Worm (Caenorhabditis elegans) whole organism, mixed stage, embryonic: ENCODE results near the gene M162.15.

Source experiments
- M03D4.4 ChIP-seq: sonication (generic microtip); optimal IDR thresholded peaks from 2 replicates; lab custom pipeline; 2017; ENCODE audit warnings: mild to moderate bottlenecking, missing genetic modification characterization, missing compliant biosample characterization
- bed-3 ChIP-seq: fragments of 200-800 bp; sonication (Bioruptor generic); optimal IDR thresholded peaks from 3 replicates; lab custom pipeline; 2018; ENCODE audit warnings: mild to moderate bottlenecking, missing genetic modification characterization, moderate library complexity, missing compliant biosample characterization
- blmp-1 ChIP-seq: fragments of 150-350 bp; optimal IDR thresholded peaks from 2 replicates; lab custom pipeline; 2014; ENCODE audit warnings: missing biosample characterization, missing genetic modification characterization
- ceh-39 ChIP-seq: fragments of 150-350 bp; optimal IDR thresholded peaks from 2 replicates; lab custom pipeline; 2014; ENCODE audit warnings: missing biosample characterization, missing genetic modification characterization
- ceh-43 ChIP-seq: fragments of 200-800 bp; sonication (Bioruptor generic); optimal IDR thresholded peaks from 2 replicates; lab custom pipeline; 2018; ENCODE audit warnings: mild to moderate bottlenecking, missing genetic modification characterization, moderate library complexity, missing compliant biosample characterization
- ceh-83 ChIP-seq: fragments of 200-800 bp; sonication (Bioruptor generic); optimal IDR thresholded peaks from 2 replicates; lab custom pipeline; 2018; ENCODE audit warnings: mild to moderate bottlenecking, missing genetic modification characterization, missing compliant biosample characterization
- drap-1 ChIP-seq: fragments of 200-800 bp; sonication (Bioruptor generic); optimal IDR thresholded peaks from 3 replicates; lab custom pipeline; 2018; ENCODE audit warnings: mild to moderate bottlenecking, missing genetic modification characterization, missing compliant biosample characterization
- elt-1 ChIP-seq: sonication (generic microtip); optimal IDR thresholded peaks from 2 replicates; lab custom pipeline; 2017; ENCODE audit warnings: missing genetic modification characterization, mild to moderate bottlenecking, missing compliant biosample characterization, antibody characterized with exemption, moderate library complexity, borderline replicate concordance; ENCODE audit not compliant: insufficient read depth
- elt-3 ChIP-seq: fragments of 150-350 bp; optimal IDR thresholded peaks from 2 replicates; lab custom pipeline; 2014; ENCODE audit warnings: missing biosample characterization, missing genetic modification characterization
- flh-1 ChIP-seq: fragments of 200-800 bp; sonication (Bioruptor generic); optimal IDR thresholded peaks from 2 replicates; lab custom pipeline; 2018; ENCODE audit warnings: mild to moderate bottlenecking, missing genetic modification characterization, moderate library complexity, missing compliant biosample characterization
- hlh-1 ChIP-seq: fragments of 150-350 bp; optimal IDR thresholded peaks from 2 replicates; lab custom pipeline; 2014; ENCODE audit warnings: missing biosample characterization, missing genetic modification reagents, missing genetic modification characterization
- lin-13 ChIP-seq: fragments of 150-350 bp; optimal IDR thresholded peaks from 2 replicates; lab custom pipeline; 2014; ENCODE audit warnings: missing biosample characterization, missing genetic modification characterization
- lin-32 ChIP-seq: fragments of 200-800 bp; sonication (Bioruptor generic); optimal IDR thresholded peaks from 2 replicates; lab custom pipeline; 2018; ENCODE audit warnings: mild to moderate bottlenecking, missing genetic modification characterization, missing compliant biosample characterization
- lsy-2 ChIP-seq: fragments of 150-350 bp; optimal IDR thresholded peaks from 2 replicates; lab custom pipeline; 2014; ENCODE audit warnings: missing biosample characterization, missing genetic modification characterization
- mab-5 ChIP-seq: fragments of 150-350 bp; optimal IDR thresholded peaks from 2 replicates; lab custom pipeline; 2014; ENCODE audit warnings: missing biosample characterization, missing genetic modification characterization
- mep-1 ChIP-seq: fragments of 150-350 bp; optimal IDR thresholded peaks from 2 replicates; lab custom pipeline; 2017; ENCODE audit warnings: missing biosample characterization, missing genetic modification reagents, missing genetic modification characterization, inconsistent platforms
- nhr-12 ChIP-seq: fragments of 150-350 bp; optimal IDR thresholded peaks from 2 replicates; lab custom pipeline; 2014; ENCODE audit warnings: missing biosample characterization, missing genetic modification characterization
- nhr-2 ChIP-seq: fragments of 150-350 bp; optimal IDR thresholded peaks from 2 replicates; lab custom pipeline; 2014; ENCODE audit warnings: missing biosample characterization, missing genetic modification characterization
- nhr-237 ChIP-seq: fragments of 150-350 bp; optimal IDR thresholded peaks from 2 replicates; lab custom pipeline; 2014; ENCODE audit warnings: missing biosample characterization, missing genetic modification characterization
- nhr-28 ChIP-seq: fragments of 150-350 bp; optimal IDR thresholded peaks from 2 replicates; lab custom pipeline; 2014; ENCODE audit warnings: missing biosample characterization, missing genetic modification characterization
- nhr-76 ChIP-seq: sonication (generic microtip); optimal IDR thresholded peaks from 2 replicates; lab custom pipeline; 2017; ENCODE audit warnings: missing biosample characterization, missing genetic modification characterization
- pha-4 ChIP-seq: fragments of 150-350 bp; optimal IDR thresholded peaks from 2 replicates; lab custom pipeline; 2018; ENCODE audit warnings: missing biosample characterization, missing genetic modification reagents, missing genetic modification characterization
- sem-2 ChIP-seq: fragments of 200-800 bp; sonication (Bioruptor generic); optimal IDR thresholded peaks from 2 replicates; lab custom pipeline; 2018; ENCODE audit warnings: mild to moderate bottlenecking, missing genetic modification characterization, missing compliant biosample characterization
- snpc-4 ChIP-seq: fragments of 150-350 bp; optimal IDR thresholded peaks from 2 replicates; lab custom pipeline; 2014; ENCODE audit warnings: missing biosample characterization, missing genetic modification characterization
- sptf-1 ChIP-seq: sonication (generic microtip); optimal IDR thresholded peaks from 2 replicates; lab custom pipeline; 2017; ENCODE audit warnings: mild to moderate bottlenecking, missing genetic modification characterization, moderate library complexity, missing compliant biosample characterization
- tbx-8 ChIP-seq: fragments of 200-800 bp; sonication (Bioruptor generic); optimal IDR thresholded peaks from 2 replicates; lab custom pipeline; 2018; ENCODE audit warnings: mild to moderate bottlenecking, missing genetic modification characterization, moderate library complexity, missing compliant biosample characterization
- unc-120 ChIP-seq: sonication (generic microtip); optimal IDR thresholded peaks from 2 replicates; lab custom pipeline; 2017; ENCODE audit warnings: missing genetic modification characterization, missing compliant biosample characterization; ENCODE audit not compliant: poor library complexity, severe bottlenecking
- unc-39 ChIP-seq: fragments of 150-350 bp; optimal IDR thresholded peaks from 2 replicates; lab custom pipeline; 2014; ENCODE audit warnings: missing biosample characterization, missing genetic modification characterization
- zip-8 ChIP-seq: fragments of 150-350 bp; optimal IDR thresholded peaks from 2 replicates; lab custom pipeline; 2014; ENCODE audit warnings: missing biosample characterization, missing genetic modification characterization
- ztf-11 ChIP-seq: fragments of 150-350 bp; optimal IDR thresholded peaks from 2 replicates; lab custom pipeline; 2014; ENCODE audit warnings: missing biosample characterization, missing genetic modification characterization

The M162.15 gene

ce11 chrV:19741651-19742050 lies 29.9 kb downstream of the M162.15 start, which contains the start of gene W04E12.3:
Gene W04E12.3, plus strand, starts transcription at chrV:19741951.
- TF ChIP-seq zip-8 (tag; lab: Kevin White, UChicago) (no peak), sem-2 (GFP tag; lab: Kevin White, UChicago) (no peak), ceh-43 (GFP tag; lab: Kevin White, UChicago) (no peak), nhr-12 (tag; lab: Kevin White, UChicago) (no peak), snpc-4 (no peak), lsy-2 (no peak), sptf-1 (tag; lab: Kevin White, UChicago) (no peak), drap-1 (GFP tag; lab: Kevin White, UChicago) (no peak), pha-4 (tag; lab: Kevin White, UChicago) (no peak), mep-1 (tag; lab: Kevin White, UChicago) (no peak), unc-120 (no peak)

ce11 chrV:19741034-19741433 lies 30.5 kb downstream of the M162.15 start, which contains the start of gene W04E12.2:
Gene W04E12.2, minus strand, starts transcription at chrV:19741134.
- TF ChIP-seq elt-1 (no peak), nhr-28 (no peak), zip-8 (tag; lab: Kevin White, UChicago) (no peak), ceh-83 (no peak), sem-2 (GFP tag; lab: Kevin White, UChicago) (no peak), lsy-2 (no peak), unc-120 (no peak), M03D4.4 (tag; lab: Kevin White, UChicago) (no peak), ztf-11 (tag; lab: Kevin White, UChicago) (no peak), ceh-43 (GFP tag; lab: Kevin White, UChicago) (no peak), nhr-12 (tag; lab: Kevin White, UChicago) (no peak)

- no peak for TF ChIP-seq mab-5 (tag; lab: Kevin White, UChicago)
Observed at ce11 chrV:19738117-19738516, 33.4 kb downstream of the M162.15 start, which contains the start of gene fbxa-131. Gene fbxa-131, plus strand, starts transcription at chrV:19738417.

- no peak for TF ChIP-seq lin-13 (tag; lab: Kevin White, UChicago)
Observed at ce11 chrV:19737458-19737857, 34.1 kb downstream of the M162.15 start, which contains the start of gene W04E12.7. Gene W04E12.7, minus strand, starts transcription at chrV:19737558.

- no peak for TF ChIP-seq nhr-2 (tag; lab: Kevin White, UChicago)
- TF ChIP-seq pha-4 (tag; lab: Kevin White, UChicago) = no peak
- TF ChIP-seq ceh-39 (tag; lab: Kevin White, UChicago) = no peak
- TF ChIP-seq mab-5 (tag; lab: Kevin White, UChicago) = no peak
- no peak for TF ChIP-seq tbx-8 (GFP tag; lab: Kevin White, UChicago)
- TF ChIP-seq ztf-11 (tag; lab: Kevin White, UChicago) = no peak
- TF ChIP-seq lin-32 (GFP tag; lab: Kevin White, UChicago) = no peak
- no peak for TF ChIP-seq sptf-1 (tag; lab: Kevin White, UChicago)
- no peak for TF ChIP-seq nhr-28
- TF ChIP-seq elt-1 = no peak
Observed at ce11 chrV:19733728-19734127, 37.8 kb downstream of the M162.15 start.

- TF ChIP-seq hlh-1 (tag; lab: Kevin White, UChicago) = no peak
- no peak for TF ChIP-seq bed-3 (GFP tag; lab: Kevin White, UChicago)
- TF ChIP-seq blmp-1 (tag; lab: Kevin White, UChicago) = no peak
- TF ChIP-seq lsy-2 = no peak
- no peak for TF ChIP-seq M03D4.4 (tag; lab: Kevin White, UChicago)
- no peak for TF ChIP-seq ceh-39 (tag; lab: Kevin White, UChicago)
- TF ChIP-seq nhr-2 (tag; lab: Kevin White, UChicago) = no peak
- no peak for TF ChIP-seq unc-39
- TF ChIP-seq snpc-4 = no peak
Observed at ce11 chrV:19730280-19730679, 41.3 kb downstream of the M162.15 start, which contains the start of gene Y116F11A.1. Gene Y116F11A.1, plus strand, starts transcription at chrV:19730580.

ce11 chrV:19728731-19729130 lies 42.8 kb downstream of the M162.15 start, which contains the start of gene Y116F11A.3:
Gene Y116F11A.3, plus strand, starts transcription at chrV:19729031.
- TF ChIP-seq elt-1 = no peak
- TF ChIP-seq bed-3 (GFP tag; lab: Kevin White, UChicago) = no peak
- no peak for TF ChIP-seq ceh-39 (tag; lab: Kevin White, UChicago)
- TF ChIP-seq nhr-237 (tag; lab: Kevin White, UChicago) = no peak
- no peak for TF ChIP-seq elt-3
- TF ChIP-seq pha-4 (tag; lab: Kevin White, UChicago) = no peak
- no peak for TF ChIP-seq mep-1 (tag; lab: Kevin White, UChicago)
- no peak for TF ChIP-seq flh-1 (GFP tag; lab: Kevin White, UChicago)
- TF ChIP-seq zip-8 (tag; lab: Kevin White, UChicago) = no peak
- TF ChIP-seq nhr-76 = no peak
- no peak for TF ChIP-seq nhr-28
